Fruit fly (Drosophila melanogaster): ENCODE results near the gene Fum2.

Fum2 gene

DNA sequence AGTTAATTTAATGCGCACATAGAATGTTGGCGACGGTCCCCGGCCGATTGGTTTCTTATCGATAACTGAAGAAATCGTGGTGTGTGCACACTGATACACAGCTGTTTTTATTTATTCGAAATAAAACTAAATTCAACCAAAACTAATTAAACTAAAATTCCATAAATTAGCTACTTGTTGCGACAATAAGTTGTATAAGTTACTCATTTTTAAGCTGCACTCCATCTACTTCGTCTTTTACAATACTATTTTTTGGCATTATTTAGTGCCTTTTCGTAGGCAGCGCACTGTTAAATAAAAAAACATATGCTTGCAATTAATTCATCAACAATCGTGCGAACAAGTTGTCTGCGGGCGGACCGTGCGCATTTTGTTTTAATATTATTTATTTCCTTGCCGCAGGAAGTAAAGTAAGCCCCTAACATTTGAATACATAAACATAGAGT is 20.2 kb upstream of the Fum2 start, which contains the start of the genes CG3224 and Ctr1A (continued):
- TF ChIP-seq CG4360 (GFP tag; IDR thresholded peaks at IDR 0.05) (no peak), CG11504 (tag; optimal IDR thresholded peaks at IDR 0.05) (no peak), CG17385 (GFP tag; optimal IDR thresholded peaks at IDR 0.05) (no peak), eve (GFP tag; optimal IDR thresholded peaks at IDR 0.05) (peak in 1 of 2 experiments; percentile 28), Dip3 (GFP tag; optimal IDR thresholded peaks at IDR 0.05) (no peak), fd3F (GFP tag; optimal IDR thresholded peaks at IDR 0.05) (no peak), Sox102F (GFP tag; optimal IDR thresholded peaks at IDR 0.05) (no peak), Meics (GFP tag; optimal IDR thresholded peaks at IDR 0.05) (no peak), CG8089 (GFP tag; optimal IDR thresholded peaks at IDR 0.05) (no peak), CG8765 (GFP tag; IDR thresholded peaks at IDR 0.05) (no peak), Sry-δ (GFP tag; optimal IDR thresholded peaks at IDR 0.05) (peak; percentile 80), gem (tag; optimal IDR thresholded peaks at IDR 0.05) (peak; percentile 5), CG12744 (GFP tag; optimal IDR thresholded peaks at IDR 0.05) (no peak), CG9797 (GFP tag; optimal IDR thresholded peaks at IDR 0.05) (peak; percentile 69), seq (GFP tag; IDR thresholded peaks at IDR 0.05) (no peak), MESR4 (GFP tag; optimal IDR thresholded peaks at IDR 0.05) (peak; percentile 28), twi (tag; optimal IDR thresholded peaks at IDR 0.05) (peak; percentile 72), lilli (GFP tag; optimal IDR thresholded peaks at IDR 0.05) (peak; percentile 15), CG12391 (tag; optimal IDR thresholded peaks at IDR 0.05) (peak; percentile 18), CG30020 (tag; optimal IDR thresholded peaks at IDR 0.05) (peak; percentile 18), CG9215 (GFP tag; IDR thresholded peaks at IDR 0.05) (no peak), CG5245 (GFP tag; optimal IDR thresholded peaks at IDR 0.05) (no peak), Opbp (GFP tag; IDR thresholded peaks at IDR 0.05; ENCODE audit: partially characterized antibody) (no peak), stc (GFP tag; IDR thresholded peaks at IDR 0.05) (no peak), chinmo (GFP tag; IDR thresholded peaks at IDR 0.05; ENCODE audit: partially characterized antibody) (peak; percentile 79; the same call in 2 of the 4 replicates), Antp (GFP tag; optimal IDR thresholded peaks at IDR 0.05) (no peak), CG12659 (GFP tag; optimal IDR thresholded peaks at IDR 0.05) (peak; percentile 50), pnt (GFP tag; optimal IDR thresholded peaks at IDR 0.05) (no peak), Med (GFP tag) (peak; percentile 74), Hr51 (GFP tag; optimal IDR thresholded peaks at IDR 0.05) (peak in 1 of 2 experiments; percentile 17), Rfx (GFP tag; IDR thresholded peaks at IDR 0.05) (no peak), sd (tag; optimal IDR thresholded peaks at IDR 0.05) (no peak), CG17802 (tag; optimal IDR thresholded peaks at IDR 0.05) (no peak), knrl (GFP tag; IDR thresholded peaks at IDR 0.05; ENCODE audit: partially characterized antibody) (no peak), zen (tag; optimal IDR thresholded peaks at IDR 0.05) (peak; percentile 22), pzg (GFP tag; optimal IDR thresholded peaks at IDR 0.05) (peak; percentile 59), sna (GFP tag; IDR thresholded peaks at IDR 0.05; ENCODE audit: partially characterized antibody) (peak; percentile 29; the same call in 1 of the 2 replicates), CHES-1-like (GFP tag; optimal IDR thresholded peaks at IDR 0.05) (peak; percentile 13), CG14014 (GFP tag; IDR thresholded peaks at IDR 0.05) (no peak), Bgb (GFP tag; IDR thresholded peaks at IDR 0.05; ENCODE audit: partially characterized antibody) (peak; percentile 33; the same call in 1 of the 2 replicates), CG7372 (GFP tag; IDR thresholded peaks at IDR 0.05) (no peak), CG8944 (GFP tag; optimal IDR thresholded peaks at IDR 0.05) (no peak), CG14441 (GFP tag; IDR thresholded peaks at IDR 0.05) (no peak), CG31224 (GFP tag; IDR thresholded peaks at IDR 0.05) (no peak), CG15073 (GFP tag; optimal IDR thresholded peaks at IDR 0.05) (no peak), CG2116 (GFP tag; optimal IDR thresholded peaks at IDR 0.05) (peak; percentile 55), bcd (GFP tag; optimal IDR thresholded peaks at IDR 0.05) (no peak), CG1603 (tag; optimal IDR thresholded peaks at IDR 0.05) (peak; percentile 31), stwl (tag; optimal IDR thresholded peaks at IDR 0.05) (peak; percentile 51), CG9609 (GFP tag; optimal IDR thresholded peaks at IDR 0.05) (no peak)
